Worm (Caenorhabditis elegans): ENCODE results near the gene srh-199.

ce11 chrV:1701584-1702101, 49.7 kb downstream of the srh-199 start, which contains the start of gene srw-90:
- TF ChIP-seq ref-1 (GFP tag; conservative IDR thresholded peaks at IDR 0.05) (no peak), ztf-23 (GFP tag; IDR thresholded peaks at IDR 0.05) (no peak), klf-2 (GFP tag; conservative IDR thresholded peaks at IDR 0.05) (no peak), cog-1 (tag; optimal IDR thresholded peaks at IDR 0.05) (no peak), flt-1 (GFP tag; IDR thresholded peaks at IDR 0.05) (no peak), ztf-29 (GFP tag; IDR thresholded peaks at IDR 0.05) (no peak), med-1 (GFP tag; optimal IDR thresholded peaks at IDR 0.05; ENCODE audit: insufficient read depth) (no peak), T22C8.4 (GFP tag; IDR thresholded peaks at IDR 0.05) (no peak)

All from whole organism, midembryonic.